Worm (Caenorhabditis elegans) whole organism, L4 larva: ENCODE data around the gene acbp-4.

ENCODE experiments used
- F37D6.2 ChIP-seq: sonication (generic microtip); optimal IDR thresholded peaks from 2 replicates; lab custom pipeline; 2016; ENCODE audit warnings: mild to moderate bottlenecking, missing genetic modification characterization, missing compliant biosample characterization
- R02D3.7 ChIP-seq: fragments of 150-350 bp; sonication (generic microtip); optimal IDR thresholded peaks from 3 replicates; lab custom pipeline; 2014; ENCODE audit warnings: missing biosample characterization, missing genetic modification characterization
- T20F7.1 ChIP-seq: fragments of 200-800 bp; sonication (Bioruptor generic); optimal IDR thresholded peaks from 2 replicates; lab custom pipeline; 2018; ENCODE audit warnings: mild to moderate bottlenecking, missing genetic modification characterization, missing compliant biosample characterization
- ZK337.2 ChIP-seq: fragments of 200-800 bp; sonication (Bioruptor generic); IDR thresholded peaks from 2 replicates; pipeline ENCODE4 v1.3.6; 2022; ENCODE audit warnings: missing genetic modification reagents, missing genetic modification characterization, missing compliant biosample characterization
- aha-1 ChIP-seq: fragments of 150-350 bp; peaks from one replicate; lab custom pipeline; 2014; ENCODE audit warnings: missing biosample characterization, missing genetic modification characterization
- attf-4 ChIP-seq: sonication (generic microtip); optimal IDR thresholded peaks from 3 replicates; lab custom pipeline; 2017; ENCODE audit warnings: missing biosample characterization, missing genetic modification characterization
- ceh-20 ChIP-seq: fragments of 200-800 bp; sonication (Bioruptor generic); IDR thresholded peaks from 2 replicates; pipeline ENCODE4 v1.3.6; 2022; ENCODE audit warnings: missing genetic modification reagents, missing genetic modification characterization, missing compliant biosample characterization
- ceh-62 ChIP-seq: sonication (generic microtip); optimal IDR thresholded peaks from 2 replicates; lab custom pipeline; 2017; ENCODE audit warnings: missing biosample characterization, missing genetic modification characterization
- daf-12 ChIP-seq: fragments of 150-350 bp; optimal IDR thresholded peaks from 2 replicates; lab custom pipeline; 2014; ENCODE audit warnings: missing biosample characterization, missing genetic modification reagents, missing genetic modification characterization
- daf-16 ChIP-seq, 3 experiments: sonication (generic microtip); optimal IDR thresholded peaks; 2 replicates each; lab custom pipeline; 2016 to 2017; ENCODE audit warnings: missing genetic modification characterization in 3 of 3, missing genetic modification reagents in 3 of 3, mild to moderate bottlenecking in 2 of 3, missing compliant biosample characterization in 2 of 3, missing biosample characterization in 1 of 3, moderate library complexity in 1 of 3
- daf-8 ChIP-seq: fragments of 200-800 bp; sonication (Bioruptor generic); IDR thresholded peaks from 2 replicates; pipeline ENCODE4 v1.3.6; 2022; ENCODE audit warnings: missing genetic modification characterization, missing compliant biosample characterization
- dmd-6 ChIP-seq: fragments of 200-800 bp; sonication (Bioruptor generic); IDR thresholded peaks from 2 replicates; pipeline ENCODE4 v1.3.6; 2022; ENCODE audit warnings: missing genetic modification reagents, missing genetic modification characterization, missing compliant biosample characterization
- dpl-1 ChIP-seq: fragments of 150-350 bp; optimal IDR thresholded peaks from 2 replicates; lab custom pipeline; 2014; ENCODE audit warnings: missing biosample characterization, missing genetic modification reagents, missing genetic modification characterization
- duxl-1 ChIP-seq: sonication (generic microtip); optimal IDR thresholded peaks from 2 replicates; lab custom pipeline; 2016; ENCODE audit warnings: mild to moderate bottlenecking, missing genetic modification characterization, moderate library complexity, missing compliant biosample characterization; ENCODE audit not compliant: poor library complexity
- egl-43 ChIP-seq: fragments of 200-800 bp; sonication (Bioruptor generic); IDR thresholded peaks from 2 replicates; pipeline ENCODE4 v1.3.6; 2022; ENCODE audit warnings: missing genetic modification reagents, missing genetic modification characterization, missing compliant biosample characterization
- hlh-11 ChIP-seq: fragments of 200-800 bp; sonication (Bioruptor generic); optimal IDR thresholded peaks from 2 replicates; lab custom pipeline; 2018; ENCODE audit warnings: mild to moderate bottlenecking, missing genetic modification characterization, missing compliant biosample characterization
- hlh-30 ChIP-seq: sonication (generic microtip); optimal IDR thresholded peaks from 2 replicates; lab custom pipeline; 2017; ENCODE audit warnings: antibody characterized with exemption, mild to moderate bottlenecking, missing genetic modification characterization, missing compliant biosample characterization; ENCODE audit not compliant: insufficient read depth
- lin-29 ChIP-seq: fragments of 200-800 bp; sonication (Bioruptor generic); IDR thresholded peaks from 2 replicates; pipeline ENCODE4 v1.3.6; 2022; ENCODE audit warnings: missing genetic modification reagents, missing genetic modification characterization, missing compliant biosample characterization
- lsy-2 ChIP-seq, 2 experiments: fragments of 150-350 bp in 1 of 2; sonication (generic microtip) in 1 of 2; optimal IDR thresholded peaks; 2 replicates each; lab custom pipeline; 2014 to 2017; ENCODE audit warnings: missing biosample characterization in 2 of 2, missing genetic modification characterization in 2 of 2
- madf-9 ChIP-seq: fragments of 200-800 bp; sonication (Bioruptor generic); conservative IDR thresholded peaks from 2 replicates; pipeline ENCODE4 v1.3.6; 2022; ENCODE audit warnings: missing genetic modification reagents, missing genetic modification characterization, missing compliant biosample characterization
- mdl-1 ChIP-seq, 2 experiments: fragments of 150-350 bp in 1 of 2; sonication (generic microtip) in 1 of 2; optimal IDR thresholded peaks; 2 replicates each; lab custom pipeline; 2014 to 2017; ENCODE audit warnings: missing biosample characterization in 2 of 2, missing genetic modification characterization in 2 of 2
- mdt-29 ChIP-seq: fragments of 200-800 bp; sonication (Bioruptor generic); IDR thresholded peaks from 2 replicates; pipeline ENCODE4 v1.3.6; 2022; ENCODE audit warnings: missing genetic modification reagents, missing genetic modification characterization, missing compliant biosample characterization
- mep-1 ChIP-seq: fragments of 150-350 bp; sonication (generic microtip); optimal IDR thresholded peaks from 3 replicates; lab custom pipeline; 2014; ENCODE audit warnings: missing biosample characterization, missing genetic modification characterization
- mes-2 ChIP-seq: sonication (generic microtip); optimal IDR thresholded peaks from 2 replicates; lab custom pipeline; 2016; ENCODE audit warnings: missing genotype, mild to moderate bottlenecking, missing genetic modification characterization, missing compliant biosample characterization; ENCODE audit not compliant: poor library complexity, severe bottlenecking
- mxl-3 ChIP-seq: fragments of 200-800 bp; sonication (Bioruptor generic); optimal IDR thresholded peaks from 2 replicates; lab custom pipeline; 2018; ENCODE audit warnings: mild to moderate bottlenecking, missing genetic modification characterization, missing compliant biosample characterization
- nhr-11 ChIP-seq: fragments of 150-350 bp; optimal IDR thresholded peaks from 2 replicates; lab custom pipeline; 2014; ENCODE audit warnings: missing biosample characterization, missing genetic modification characterization
- nhr-237 ChIP-seq: sonication (generic microtip); optimal IDR thresholded peaks from 2 replicates; lab custom pipeline; 2017; ENCODE audit warnings: missing biosample characterization, missing genetic modification characterization
- nhr-25 ChIP-seq: sonication (generic microtip); optimal IDR thresholded peaks from 2 replicates; lab custom pipeline; 2017; ENCODE audit warnings: missing genetic modification characterization, mild to moderate bottlenecking, missing compliant biosample characterization, antibody characterized with exemption, moderate library complexity, borderline replicate concordance; ENCODE audit not compliant: insufficient read depth
- nhr-28 ChIP-seq: fragments of 150-350 bp; optimal IDR thresholded peaks from 2 replicates; lab custom pipeline; 2014; ENCODE audit warnings: missing biosample characterization, missing genetic modification characterization
- nhr-41 ChIP-seq: fragments of 200-800 bp; sonication (Bioruptor generic); IDR thresholded peaks from 2 replicates; pipeline ENCODE4 v1.3.6; 2022; ENCODE audit warnings: missing genetic modification reagents, missing genetic modification characterization, missing compliant biosample characterization
- saeg-2 ChIP-seq: fragments of 200-800 bp; sonication (Bioruptor generic); IDR thresholded peaks from 2 replicates; pipeline ENCODE4 v1.3.6; 2022; ENCODE audit warnings: missing genetic modification reagents, missing genetic modification characterization, missing compliant biosample characterization
- set-16 ChIP-seq: fragments of 200-800 bp; sonication (Bioruptor generic); IDR thresholded peaks from 2 replicates; pipeline ENCODE4 v1.3.6; 2022; ENCODE audit warnings: missing genetic modification reagents, missing genetic modification characterization, missing compliant biosample characterization
- unc-130 ChIP-seq: sonication (generic microtip); optimal IDR thresholded peaks from 2 replicates; lab custom pipeline; 2016; ENCODE audit warnings: missing genetic modification reagents, missing genetic modification characterization, missing compliant biosample characterization
- unc-62 ChIP-seq, 3 experiments: fragments of 150-350 bp in 1 of 3; sonication (generic microtip); optimal IDR thresholded peaks in 2 of 3; peaks in 1 of 3; 1 replicate in 1 of 3; 2 replicates in 2 of 3; lab custom pipeline; 2014 to 2017; ENCODE audit warnings: missing biosample characterization in 3 of 3, missing genetic modification characterization in 3 of 3, missing genetic modification reagents in 3 of 3, missing genotype in 1 of 3
- zag-1 ChIP-seq: fragments of 150-350 bp; optimal IDR thresholded peaks from 2 replicates; lab custom pipeline; 2014; ENCODE audit warnings: missing biosample characterization, missing genetic modification characterization
- zip-2 ChIP-seq: fragments of 150-350 bp; optimal IDR thresholded peaks from 2 replicates; lab custom pipeline; 2014; ENCODE audit warnings: missing biosample characterization, missing genetic modification characterization

The acbp-4 gene

ce11 chrIII:7296092-7296668 is 12.7 kb downstream of the acbp-4 start:
- TF ChIP-seq daf-8 (no peak), unc-62 (GFP tag; optimal IDR thresholded peaks at IDR 0.05 in 1 of 2; lab: Kevin White, UChicago) (peak in 1 of 2 experiments; percentile 99), unc-62 (tag; optimal IDR thresholded peaks at IDR 0.05; lab: Kevin White, UChicago) (no peak), nhr-28 (peak; percentile 61), nhr-25 (peak; percentile 37), mep-1 (tag; lab: Kevin White, UChicago) (peak; percentile 29), lsy-2 (tag; optimal IDR thresholded peaks at IDR 0.05; lab: Kevin White, UChicago) (peak in 1 of 2 experiments; percentile 35), dmd-6 (GFP tag; lab: Robert Waterston, UW) (0 out of 2 replicates have a peak, but pooled peaks have one; percentile 10), aha-1 (tag; lab: Kevin White, UChicago) (peak; percentile 13), T20F7.1 (GFP tag; lab: Kevin White, UChicago) (no peak), hlh-11 (tag; lab: Kevin White, UChicago) (peak; percentile 21), mxl-3 (no peak), hlh-30 (peak; percentile 25)
- TF ChIP-seq, all 104 proteins: peak for 9

ce11 chrIII:7293075-7293684 is 15.7 kb downstream of the acbp-4 start, which contains the start of gene cwf-19L2:
Gene cwf-19L2, plus strand, starts transcription at chrIII:7293634.
- TF ChIP-seq hlh-30 (no peak), zip-2 (tag; lab: Kevin White, UChicago) (no peak), unc-130 (peak; percentile 31), lsy-2 (tag; optimal IDR thresholded peaks at IDR 0.05; lab: Kevin White, UChicago) (peak in 1 of 2 experiments; percentile 87), daf-12 (tag; lab: Kevin White, UChicago) (no peak), nhr-237 (tag; lab: Kevin White, UChicago) (no peak), zag-1 (tag; lab: Kevin White, UChicago) (no peak), aha-1 (tag; lab: Kevin White, UChicago) (peak; percentile 21), duxl-1 (tag; lab: Kevin White, UChicago) (no peak), nhr-25 (no peak), mes-2 (peak; percentile 27)

- TF ChIP-seq mep-1 (tag; lab: Kevin White, UChicago) (peak; percentile 31), mxl-3 (peak; percentile 90), lsy-2 (tag; optimal IDR thresholded peaks at IDR 0.05; lab: Kevin White, UChicago) (peak in 1 of 2 experiments; percentile 49), hlh-30 (peak; percentile 76), nhr-28 (peak; percentile 38), mdl-1 (tag; optimal IDR thresholded peaks at IDR 0.05; lab: Kevin White, UChicago) (peak in 1 of 2 experiments; percentile 75), aha-1 (tag; lab: Kevin White, UChicago) (peak; percentile 91), mes-2 (peak; percentile 8), attf-4 (tag; lab: Kevin White, UChicago) (no peak), dpl-1 (GFP tag; lab: Kevin White, UChicago) (no peak), nhr-41 (GFP tag; lab: Robert Waterston, UW) (no peak)
These were observed 16.3 kb downstream of the acbp-4 start for ce11 chrIII:7292569-7292968.

- TF ChIP-seq mdt-29 (GFP tag; lab: Robert Waterston, UW) (no peak), aha-1 (tag; lab: Kevin White, UChicago) (no peak), ceh-20 (GFP tag; lab: Robert Waterston, UW) (no peak), unc-62 (GFP tag; optimal IDR thresholded peaks at IDR 0.05 in 1 of 2; lab: Kevin White, UChicago) (peak in 1 of 2 experiments; percentile 52), unc-62 (tag; optimal IDR thresholded peaks at IDR 0.05; lab: Kevin White, UChicago) (no peak)
These were observed 17.7 kb downstream of the acbp-4 start for ce11 chrIII:7291216-7291615.

ce11 chrIII:7290462-7290861 is 18.4 kb downstream of the acbp-4 start, which contains the start of gene algn-11:
Gene algn-11, minus strand, starts transcription at chrIII:7290562.
- no peak for TF ChIP-seq nhr-237 (tag; lab: Kevin White, UChicago)
- no peak for TF ChIP-seq lin-29 (GFP tag; lab: Robert Waterston, UW)
- TF ChIP-seq F37D6.2 (tag; lab: Kevin White, UChicago): no peak
- no peak for TF ChIP-seq set-16 (GFP tag; lab: Robert Waterston, UW)
- no peak for TF ChIP-seq dpl-1 (GFP tag; lab: Kevin White, UChicago)
- no peak for TF ChIP-seq egl-43 (GFP tag; lab: Robert Waterston, UW)
- no peak for TF ChIP-seq nhr-11 (tag; lab: Kevin White, UChicago)
- no peak for TF ChIP-seq R02D3.7 (tag; lab: Kevin White, UChicago)
- no peak for TF ChIP-seq saeg-2 (GFP tag; lab: Robert Waterston, UW)
- no peak for TF ChIP-seq ceh-62 (tag; lab: Kevin White, UChicago)
- no peak for TF ChIP-seq daf-16 (GFP tag; optimal IDR thresholded peaks at IDR 0.05; lab: Kevin White, UChicago)
- TF ChIP-seq daf-16 (tag; optimal IDR thresholded peaks at IDR 0.05; lab: Kevin White, UChicago): no peak
- no peak for TF ChIP-seq madf-9 (GFP tag; lab: Robert Waterston, UW)
- TF ChIP-seq ZK337.2 (GFP tag; lab: Robert Waterston, UW): no peak
